Worm (Caenorhabditis elegans): Measurements from ENCODE around the gene C05C12.4.
"Not testable (repeated sequence)": the region's sequence is repeated elsewhere in the genome, so short reads cannot be mapped to it uniquely, and the experiment has no call there.

C05C12.4 gene

ce11 chrIV:11271262-11271661 is 23.4 kb upstream of the C05C12.4 start, which contains the start of gene nhr-7:
nhr-7 (minus strand) TSS chrIV:11271362.
- TF ChIP-seq nhr-237 (tag; optimal IDR thresholded peaks at IDR 0.05) (no peak), pha-4 (tag; optimal IDR thresholded peaks at IDR 0.05) (peak; percentile 72)

- TF ChIP-seq ztf-11 (tag; optimal IDR thresholded peaks at IDR 0.05) (no peak), pha-4 (tag; optimal IDR thresholded peaks at IDR 0.05) (peak; percentile 90)
Observed at ce11 chrIV:11269483-11269882, 21.6 kb upstream of the C05C12.4 start.

- TF ChIP-seq fos-1 (tag; optimal IDR thresholded peaks at IDR 0.05) (no peak), ceh-16 (tag; optimal IDR thresholded peaks at IDR 0.05) (no peak), elt-3 (tag; optimal IDR thresholded peaks at IDR 0.05) (no peak), hmg-11 (tag; optimal IDR thresholded peaks at IDR 0.05) (no peak), nhr-12 (tag; optimal IDR thresholded peaks at IDR 0.05) (no peak), pha-4 (tag; optimal IDR thresholded peaks at IDR 0.05) (no peak), ceh-9 (tag; optimal IDR thresholded peaks at IDR 0.05) (no peak), elt-1 (tag; optimal IDR thresholded peaks at IDR 0.05) (no peak), nhr-23 (tag; optimal IDR thresholded peaks at IDR 0.05) (no peak), eor-1 (tag; optimal IDR thresholded peaks at IDR 0.05) (no peak), sea-2 (GFP tag; optimal IDR thresholded peaks at IDR 0.05) (no peak), tbx-2 (tag; optimal IDR thresholded peaks at IDR 0.05) (no peak), mml-1 (tag; optimal IDR thresholded peaks at IDR 0.05) (no peak), ZK546.5 (tag; optimal IDR thresholded peaks at IDR 0.05) (no peak)
Observed at ce11 chrIV:11266090-11266489, 18.2 kb upstream of the C05C12.4 start, which contains the start of gene col-127. col-127 (minus strand) TSS chrIV:11266190.

DNA sequence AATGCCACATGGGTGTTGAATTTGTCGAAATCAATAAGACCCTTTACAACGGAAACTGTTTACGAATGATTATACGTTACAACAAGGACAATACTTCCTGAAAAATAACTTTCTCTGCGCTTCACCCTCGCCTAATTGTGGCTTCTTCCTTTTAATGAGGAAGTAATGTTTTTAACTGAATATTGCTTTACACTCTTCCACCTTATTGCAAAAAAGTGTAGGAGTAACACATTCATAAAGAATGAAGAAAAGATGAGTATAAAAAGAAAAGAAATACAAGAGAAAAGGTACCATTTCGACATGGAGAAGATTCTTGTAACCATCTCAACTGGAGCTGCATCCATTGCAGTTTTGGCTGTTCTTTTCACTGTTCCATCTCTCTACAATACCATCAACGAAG is 15.2 kb upstream of the C05C12.4 start, which contains the start of gene col-126:
Gene col-126 (plus strand): TSS at position 301 of the 400 bp plus-strand sequence.
- TF ChIP-seq elt-3 (tag; optimal IDR thresholded peaks at IDR 0.05); hmg-11 (tag; optimal IDR thresholded peaks at IDR 0.05); unc-62 (GFP tag; optimal IDR thresholded peaks at IDR 0.05): not testable (repeated sequence)

- TF ChIP-seq nhr-28 (tag; optimal IDR thresholded peaks at IDR 0.05) (no peak), mml-1 (tag; optimal IDR thresholded peaks at IDR 0.05) (no peak), egl-5 (tag; optimal IDR thresholded peaks at IDR 0.05) (no peak), unc-39 (tag; optimal IDR thresholded peaks at IDR 0.05) (no peak), zag-1 (tag; optimal IDR thresholded peaks at IDR 0.05) (no peak), nhr-11 (tag; optimal IDR thresholded peaks at IDR 0.05) (no peak), pha-4 (tag; optimal IDR thresholded peaks at IDR 0.05) (no peak), ZK546.5 (tag; optimal IDR thresholded peaks at IDR 0.05) (no peak)
Observed at ce11 chrIV:11261535-11261934, 13.7 kb upstream of the C05C12.4 start, which contains the start of gene F54D1.1. F54D1.1 (plus strand) TSS chrIV:11261835.

ce11 chrIV:11260544-11261227 is 12.8 kb upstream of the C05C12.4 start, which contains the start of gene C05C12.5:
C05C12.5 (minus strand) TSS chrIV:11261185.
- TF ChIP-seq mdl-1 (tag; optimal IDR thresholded peaks at IDR 0.05) (no peak), ztf-4 (tag; optimal IDR thresholded peaks at IDR 0.05) (no peak), elt-3 (tag; optimal IDR thresholded peaks at IDR 0.05) (no peak), ceh-82 (tag; optimal IDR thresholded peaks at IDR 0.05) (no peak), ceh-16 (tag; optimal IDR thresholded peaks at IDR 0.05) (no peak), nhr-12 (tag; optimal IDR thresholded peaks at IDR 0.05) (no peak), nhr-28 (tag; optimal IDR thresholded peaks at IDR 0.05) (no peak)

DNA sequence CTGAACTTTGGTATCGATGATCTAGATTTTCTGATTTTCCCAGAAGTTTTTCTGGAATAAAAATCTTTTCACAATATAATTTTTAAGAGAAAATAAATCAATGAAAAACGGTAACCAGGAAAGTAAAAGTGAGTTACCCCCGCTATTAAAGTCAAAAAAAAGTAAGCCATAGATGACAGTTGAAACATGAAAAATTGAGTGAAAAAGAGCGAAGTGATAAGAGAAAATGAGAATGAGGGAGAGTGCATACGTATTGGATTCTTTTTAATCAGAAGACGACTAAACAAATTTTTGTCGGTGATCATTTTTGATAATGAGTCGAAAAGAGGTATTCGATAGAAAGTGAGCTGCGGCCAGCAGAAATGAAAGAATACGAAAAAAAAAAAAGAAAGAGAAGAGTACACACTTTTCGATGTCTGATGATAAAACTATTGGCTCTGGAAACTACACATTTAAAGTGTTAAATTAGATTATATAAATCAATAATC is 11.6 kb upstream of the C05C12.4 start, which contains the start of gene gtl-1:
Gene gtl-1 (minus strand): TSS at position 51 of the 488 bp plus-strand sequence.
- TF ChIP-seq egl-5 (tag; optimal IDR thresholded peaks at IDR 0.05) (no peak), nhr-28 (tag; optimal IDR thresholded peaks at IDR 0.05) (no peak), pha-4 (tag; optimal IDR thresholded peaks at IDR 0.05) (peak; percentile 8), pqm-1 (tag; optimal IDR thresholded peaks at IDR 0.05) (peak; percentile 27), ceh-82 (tag; optimal IDR thresholded peaks at IDR 0.05) (no peak), elt-2 (tag; optimal IDR thresholded peaks at IDR 0.05) (peak; percentile 87)

Measured in whole organism, L3 larva.